Worm (Caenorhabditis elegans) whole organism, L4 larva: ENCODE measurements around the gene F07G6.5.
A peak's percentile ranks its signal among the peaks of the same experiment; 100 is the strongest.
"Not testable (repeated sequence)": the region's sequence is repeated elsewhere in the genome, so short reads cannot be mapped to it uniquely, and the experiment has no call there.

Source experiments
- D1046.2 ChIP-seq: fragments of 200-800 bp; sonication (Bioruptor generic); IDR thresholded peaks from 2 replicates; pipeline ENCODE4 v1.3.6; 2022; ENCODE audit warnings: missing genetic modification characterization, missing compliant biosample characterization
- F44E2.7 ChIP-seq: fragments of 200-800 bp; sonication (Bioruptor generic); IDR thresholded peaks from 2 replicates; pipeline ENCODE4 v2.1.2; 2022; ENCODE audit warnings: missing genetic modification characterization, missing compliant biosample characterization
- F49E8.2 ChIP-seq: sonication (generic microtip); optimal IDR thresholded peaks from 2 replicates; lab custom pipeline; 2016; ENCODE audit warnings: missing compliant biosample characterization, mild to moderate bottlenecking, missing genetic modification characterization, borderline replicate concordance
- R02D3.7 ChIP-seq: fragments of 150-350 bp; sonication (generic microtip); optimal IDR thresholded peaks from 3 replicates; lab custom pipeline; 2014; ENCODE audit warnings: missing biosample characterization, missing genetic modification characterization
- Y5F2A.4 ChIP-seq: fragments of 200-800 bp; sonication (Bioruptor generic); optimal IDR thresholded peaks from 2 replicates; lab custom pipeline; 2018; ENCODE audit warnings: mild to moderate bottlenecking, missing genetic modification characterization, missing compliant biosample characterization
- aha-1 ChIP-seq: fragments of 150-350 bp; peaks from one replicate; lab custom pipeline; 2014; ENCODE audit warnings: missing biosample characterization, missing genetic modification characterization
- duxl-1 ChIP-seq: sonication (generic microtip); optimal IDR thresholded peaks from 2 replicates; lab custom pipeline; 2016; ENCODE audit warnings: mild to moderate bottlenecking, missing genetic modification characterization, moderate library complexity, missing compliant biosample characterization; ENCODE audit not compliant: poor library complexity
- egl-27 ChIP-seq: sonication (generic microtip); optimal IDR thresholded peaks from 3 replicates; lab custom pipeline; 2017; ENCODE audit warnings: missing biosample characterization, missing genetic modification reagents, missing genetic modification characterization
- egl-43 ChIP-seq: fragments of 200-800 bp; sonication (Bioruptor generic); IDR thresholded peaks from 2 replicates; pipeline ENCODE4 v1.3.6; 2022; ENCODE audit warnings: missing genetic modification reagents, missing genetic modification characterization, missing compliant biosample characterization
- lim-7 ChIP-seq: fragments of 200-800 bp; sonication (Bioruptor generic); IDR thresholded peaks from 2 replicates; pipeline ENCODE4 v1.3.6; 2022; ENCODE audit warnings: missing genetic modification characterization, missing compliant biosample characterization
- lin-1 ChIP-seq: fragments of 200-800 bp; sonication (Bioruptor generic); IDR thresholded peaks from 2 replicates; pipeline ENCODE4 v1.3.6; 2022; ENCODE audit warnings: missing genetic modification reagents, missing genetic modification characterization, missing compliant biosample characterization
- mes-2 ChIP-seq: sonication (generic microtip); optimal IDR thresholded peaks from 2 replicates; lab custom pipeline; 2016; ENCODE audit warnings: missing genotype, mild to moderate bottlenecking, missing genetic modification characterization, missing compliant biosample characterization; ENCODE audit not compliant: poor library complexity, severe bottlenecking
- mxl-2 ChIP-seq: fragments of 200-800 bp; sonication (Bioruptor generic); conservative IDR thresholded peaks from 2 replicates; pipeline ENCODE4 v1.3.6; 2022; ENCODE audit warnings: missing genetic modification reagents, missing genetic modification characterization, missing compliant biosample characterization
- nhr-41 ChIP-seq: fragments of 200-800 bp; sonication (Bioruptor generic); IDR thresholded peaks from 2 replicates; pipeline ENCODE4 v1.3.6; 2022; ENCODE audit warnings: missing genetic modification reagents, missing genetic modification characterization, missing compliant biosample characterization
- nhr-48 ChIP-seq: sonication (generic microtip); optimal IDR thresholded peaks from 2 replicates; lab custom pipeline; 2016; ENCODE audit warnings: mild to moderate bottlenecking, missing genetic modification characterization, missing compliant biosample characterization
- set-16 ChIP-seq: fragments of 200-800 bp; sonication (Bioruptor generic); IDR thresholded peaks from 2 replicates; pipeline ENCODE4 v1.3.6; 2022; ENCODE audit warnings: missing genetic modification reagents, missing genetic modification characterization, missing compliant biosample characterization
- skn-1 ChIP-seq: fragments of 150-350 bp; optimal IDR thresholded peaks from 2 replicates; lab custom pipeline; 2014; ENCODE audit warnings: missing biosample characterization, missing genetic modification characterization
- snpc-1.2 ChIP-seq: fragments of 200-800 bp; sonication (Bioruptor generic); IDR thresholded peaks from 2 replicates; pipeline ENCODE4 v1.3.6; 2022; ENCODE audit warnings: missing genetic modification reagents, missing genetic modification characterization, missing compliant biosample characterization
- snpc-4 ChIP-seq: fragments of 150-350 bp; optimal IDR thresholded peaks from 2 replicates; lab custom pipeline; 2014; ENCODE audit warnings: missing biosample characterization, missing genetic modification characterization
- tra-1 ChIP-seq: fragments of 200-800 bp; sonication (Bioruptor generic); IDR thresholded peaks from 2 replicates; pipeline ENCODE4 v1.3.6; 2022; ENCODE audit warnings: missing genetic modification reagents, missing genetic modification characterization, missing compliant biosample characterization
- unc-62 ChIP-seq, 3 experiments: fragments of 150-350 bp in 1 of 3; sonication (generic microtip); optimal IDR thresholded peaks in 2 of 3; peaks in 1 of 3; 1 replicate in 1 of 3; 2 replicates in 2 of 3; lab custom pipeline; 2014 to 2017; ENCODE audit warnings: missing biosample characterization in 3 of 3, missing genetic modification characterization in 3 of 3, missing genetic modification reagents in 3 of 3, missing genotype in 1 of 3

The F07G6.5 gene

ce11 chrX:1690894-1691293 lies 15.5 kb downstream of the F07G6.5 start, which contains the start of gene C36C9.6:
C36C9.6 (minus strand) TSS chrX:1690994.
- TF ChIP-seq egl-27 (tag; lab: Kevin White, UChicago); nhr-41 (GFP tag; lab: Robert Waterston, UW); duxl-1 (tag; lab: Kevin White, UChicago): not testable (repeated sequence)

- not testable (repeated sequence) for TF ChIP-seq snpc-4 (tag; lab: Kevin White, UChicago); F49E8.2 (tag; lab: Kevin White, UChicago); mes-2
These were observed 16.4 kb downstream of the F07G6.5 start, which contains the start of gene C36C9.12 for ce11 chrX:1689996-1690395. C36C9.12 (minus strand) TSS chrX:1690096.

ce11 chrX:1687079-1687478 lies 19.4 kb downstream of the F07G6.5 start, which contains the start of gene C36C9.11:
C36C9.11 (plus strand) TSS chrX:1687379.
- not testable (repeated sequence) for TF ChIP-seq F44E2.7 (GFP tag; lab: Robert Waterston, UW); R02D3.7 (tag; lab: Kevin White, UChicago); Y5F2A.4 (GFP tag; lab: Kevin White, UChicago)

ce11 chrX:1682558-1682957 lies 23.9 kb downstream of the F07G6.5 start, which contains the start of gene meg-4:
meg-4 (plus strand) TSS chrX:1682954.
- TF ChIP-seq aha-1 (tag; lab: Kevin White, UChicago): peak; percentile 44
- peak; percentile 98 for TF ChIP-seq duxl-1 (tag; lab: Kevin White, UChicago)
- TF ChIP-seq set-16 (GFP tag; lab: Robert Waterston, UW): no peak

DNA sequence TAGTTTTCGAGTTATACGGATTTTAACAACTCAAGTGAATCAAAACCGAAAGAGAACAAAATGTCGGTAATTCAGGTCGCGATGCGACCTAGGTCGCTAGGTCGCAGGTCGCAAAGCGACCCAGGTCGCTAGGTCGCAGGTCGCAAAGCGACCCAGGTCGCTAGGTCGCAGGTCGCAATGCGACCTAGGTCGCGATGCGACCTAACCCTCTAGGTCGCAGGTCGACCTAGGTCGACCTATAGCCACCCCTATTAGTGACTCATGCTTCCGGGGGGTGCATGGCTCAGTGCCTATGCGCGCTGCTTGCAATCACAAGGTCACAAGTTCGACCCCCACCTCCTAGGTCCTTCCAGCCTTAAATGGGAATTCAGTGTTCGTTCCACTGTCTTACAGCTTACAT lies 25.0 kb downstream of the F07G6.5 start:
- TF ChIP-seq set-16 (GFP tag; lab: Robert Waterston, UW): peak; percentile 87
- TF ChIP-seq tra-1 (GFP tag; lab: Robert Waterston, UW): 0 out of 2 replicates have a peak, but pooled peaks have one; percentile 8

DNA sequence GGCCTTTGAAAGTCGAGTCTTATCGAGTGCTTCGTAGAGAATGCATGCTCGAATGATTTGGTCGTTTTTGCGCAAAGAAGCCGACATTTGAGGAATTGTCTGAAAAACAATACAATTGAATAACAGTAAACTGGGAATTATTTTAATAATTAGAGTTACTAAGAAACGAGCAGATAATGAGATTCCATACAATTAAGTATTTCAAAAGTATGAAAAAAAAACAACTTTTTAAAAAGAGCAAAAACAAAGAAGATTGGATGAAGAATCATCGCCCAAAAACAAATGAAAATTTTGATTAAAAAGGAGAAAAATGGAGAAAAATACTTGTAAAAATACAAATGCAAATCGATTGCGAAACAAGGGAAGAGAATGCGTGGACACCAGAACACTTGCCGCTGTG lies 28.4 kb downstream of the F07G6.5 start, which contains the start of gene fbxa-170:
Gene fbxa-170 (minus strand): TSS at position 101 of the 400 bp plus-strand sequence.
- TF ChIP-seq aha-1 (tag; lab: Kevin White, UChicago) (peak; percentile 16), Y5F2A.4 (GFP tag; lab: Kevin White, UChicago) (no peak), nhr-48 (no peak)

DNA sequence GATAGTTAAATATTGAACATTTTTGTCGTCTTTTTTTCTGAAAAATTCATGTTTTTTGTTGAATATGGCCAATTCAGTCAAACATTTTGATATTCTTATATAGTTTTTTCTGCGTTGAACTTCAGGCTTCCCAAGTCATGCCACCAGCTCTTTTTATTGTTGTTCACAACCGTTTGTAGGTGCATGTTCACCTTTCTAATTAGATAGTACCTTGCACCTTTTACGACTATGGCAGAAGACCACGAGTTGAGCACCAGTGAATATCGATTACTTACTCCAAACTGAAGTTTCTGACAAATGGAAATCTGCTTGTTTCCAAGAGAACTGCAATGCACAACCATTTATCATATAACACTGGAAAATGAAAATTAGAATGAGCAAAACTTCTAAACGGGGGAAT lies 30.6 kb downstream of the F07G6.5 start:
- no peak for TF ChIP-seq skn-1
- TF ChIP-seq unc-62 (GFP tag; optimal IDR thresholded peaks at IDR 0.05 in 1 of 2; lab: Kevin White, UChicago): peak in 1 of 2 experiments; percentile 64
- no peak for TF ChIP-seq unc-62 (tag; optimal IDR thresholded peaks at IDR 0.05; lab: Kevin White, UChicago)

- peak; percentile 76 for TF ChIP-seq snpc-1.2 (GFP tag; lab: Robert Waterston, UW)
- TF ChIP-seq egl-43 (GFP tag; lab: Robert Waterston, UW): 0 out of 2 replicates have a peak, but pooled peaks have one; percentile 8
- 0 out of 2 replicates have a peak, but pooled peaks have one; percentile 16 for TF ChIP-seq lim-7 (GFP tag; lab: Robert Waterston, UW)
- 0 out of 2 replicates have a peak, but pooled peaks have one; percentile 11 for TF ChIP-seq D1046.2 (GFP tag; lab: Robert Waterston, UW)
These were observed 31.3 kb downstream of the F07G6.5 start for ce11 chrX:1675147-1675546.

- TF ChIP-seq mxl-2 (GFP tag; lab: Robert Waterston, UW): no peak
- no peak for TF ChIP-seq lin-1 (GFP tag; lab: Robert Waterston, UW)
- peak; percentile 72 for TF ChIP-seq aha-1 (tag; lab: Kevin White, UChicago)
These were observed 32.4 kb downstream of the F07G6.5 start, which contains the start of gene tbx-31 for ce11 chrX:1674056-1674455. tbx-31 (minus strand) TSS chrX:1674156.
